Fruit fly (Drosophila melanogaster) whole organism, embryonic: ENCODE data around the gene PGAP1.

Experiments
- Bdp1 ChIP-seq: fragments of 200-800 bp; sonication (Bioruptor generic); optimal IDR thresholded peaks from 3 replicates; lab custom pipeline; 2016; ENCODE audit warnings: missing biosample characterization, missing genetic modification characterization
- Blimp-1 ChIP-seq: fragments of 200-800 bp; sonication (Bioruptor generic); optimal IDR thresholded peaks from 3 replicates; lab custom pipeline; 2018; ENCODE audit warnings: missing biosample characterization, missing genetic modification characterization, mild to moderate bottlenecking, moderate library complexity, missing genetic modification reagents
- CG10654 ChIP-seq: fragments of 200-800 bp; sonication (Bioruptor generic); optimal IDR thresholded peaks from 2 replicates; lab custom pipeline; 2016; ENCODE audit warnings: missing biosample characterization, missing genetic modification characterization
- CG12659 ChIP-seq: fragments of 200-800 bp; sonication (Bioruptor generic); optimal IDR thresholded peaks from 3 replicates; lab custom pipeline; 2017; ENCODE audit warnings: mild to moderate bottlenecking, missing biosample characterization, missing genetic modification reagents, missing genetic modification characterization
- CG13624 ChIP-seq: fragments of 200-800 bp; sonication (Bioruptor generic); optimal IDR thresholded peaks from 2 replicates; lab custom pipeline; 2016; ENCODE audit warnings: missing biosample characterization, missing genetic modification characterization
- CG14441 ChIP-seq: fragments of 200-800 bp; sonication (Bioruptor generic); IDR thresholded peaks from 2 replicates; pipeline ENCODE4 v1.3.6; 2022; ENCODE audit warnings: missing biosample characterization, missing genetic modification characterization
- CG17568 ChIP-seq: fragments of 200-800 bp; sonication (Bioruptor generic); optimal IDR thresholded peaks from 2 replicates; lab custom pipeline; 2018; ENCODE audit warnings: missing biosample characterization, mild to moderate bottlenecking, missing genetic modification characterization, moderate library complexity
- CG31224 ChIP-seq: fragments of 200-800 bp; sonication (Bioruptor generic); IDR thresholded peaks from 2 replicates; pipeline ENCODE4 v1.3.6; 2022; ENCODE audit warnings: missing biosample characterization, missing genetic modification characterization
- CG3163 ChIP-seq: fragments of 200-800 bp; sonication (Bioruptor generic); optimal IDR thresholded peaks from 3 replicates; lab custom pipeline; 2016; ENCODE audit warnings: missing biosample characterization, missing genetic modification characterization
- CG3281 ChIP-seq: fragments of 200-800 bp; sonication (Bioruptor generic); optimal IDR thresholded peaks from 3 replicates; lab custom pipeline; 2017; ENCODE audit warnings: missing biosample characterization, mild to moderate bottlenecking, missing genetic modification characterization
- CG4707 ChIP-seq: fragments of 200-800 bp; sonication (Bioruptor generic); optimal IDR thresholded peaks from 2 replicates; lab custom pipeline; 2018; ENCODE audit warnings: missing biosample characterization, mild to moderate bottlenecking, missing genetic modification characterization, moderate library complexity
- CG5245 ChIP-seq: fragments of 200-800 bp; sonication (Bioruptor generic); optimal IDR thresholded peaks from 3 replicates; lab custom pipeline; 2016; ENCODE audit warnings: missing biosample characterization, missing genetic modification characterization
- CG6683 ChIP-seq: fragments of 200-800 bp; sonication (Bioruptor generic); optimal IDR thresholded peaks from 2 replicates; lab custom pipeline; 2017; ENCODE audit warnings: missing biosample characterization, mild to moderate bottlenecking, missing genetic modification characterization, missing genetic modification reagents
- CG7271 ChIP-seq: fragments of 200-800 bp; sonication (Bioruptor generic); optimal IDR thresholded peaks from 2 replicates; lab custom pipeline; 2018; ENCODE audit warnings: missing biosample characterization, mild to moderate bottlenecking, missing genetic modification characterization, moderate library complexity
- CG7745 ChIP-seq: fragments of 200-800 bp; sonication (Bioruptor generic); optimal IDR thresholded peaks from 2 replicates; lab custom pipeline; 2018; ENCODE audit warnings: missing biosample characterization, mild to moderate bottlenecking, missing genetic modification characterization, moderate library complexity
- CG7839 ChIP-seq: fragments of 200-800 bp; sonication (Bioruptor generic); optimal IDR thresholded peaks from 3 replicates; lab custom pipeline; 2018; ENCODE audit warnings: missing biosample characterization, mild to moderate bottlenecking, missing genetic modification characterization, moderate library complexity
- CG7963 ChIP-seq: fragments of 200-800 bp; sonication (Bioruptor generic); IDR thresholded peaks from 3 replicates; pipeline ENCODE4 v1.3.6; 2022; ENCODE audit warnings: missing biosample characterization, missing genetic modification characterization; ENCODE audit not compliant: partially characterized antibody
- CG8478 ChIP-seq: fragments of >200 bp; optimal IDR thresholded peaks from 2 replicates; lab custom pipeline; 2018
- CG9215 ChIP-seq: fragments of 200-800 bp; sonication (Bioruptor generic); IDR thresholded peaks from 2 replicates; pipeline ENCODE4 v1.3.6; 2022; ENCODE audit warnings: missing biosample characterization, missing genetic modification characterization
- D19B ChIP-seq: fragments of 200-800 bp; sonication (Bioruptor generic); optimal IDR thresholded peaks from 2 replicates; lab custom pipeline; 2017; ENCODE audit warnings: missing biosample characterization, mild to moderate bottlenecking, missing genetic modification characterization
- Dad ChIP-seq: fragments of 200-800 bp; sonication (Bioruptor generic); optimal IDR thresholded peaks from 3 replicates; lab custom pipeline; 2016; ENCODE audit warnings: missing biosample characterization, missing genetic modification characterization
- Dip3 ChIP-seq: fragments of 200-800 bp; sonication (Bioruptor generic); optimal IDR thresholded peaks from 3 replicates; lab custom pipeline; 2016; ENCODE audit warnings: missing biosample characterization, missing genetic modification characterization
- Dll ChIP-seq: fragments of 200-800 bp; sonication (Bioruptor generic); IDR thresholded peaks from 4 replicates; pipeline ENCODE4 v1.3.6; 2022; ENCODE audit warnings: missing biosample characterization, missing genetic modification characterization; ENCODE audit not compliant: partially characterized antibody
- Dref ChIP-seq: fragments of 200-800 bp; sonication (Bioruptor generic); IDR thresholded peaks from 2 replicates; pipeline ENCODE4 v1.3.6; 2022; ENCODE audit warnings: missing biosample characterization, missing genetic modification characterization
- ERR ChIP-seq: fragments of 200-800 bp; sonication (Bioruptor generic); optimal IDR thresholded peaks from 2 replicates; lab custom pipeline; 2016; ENCODE audit warnings: missing biosample characterization, missing genetic modification characterization
- Fer2 ChIP-seq: fragments of 200-800 bp; sonication (Bioruptor generic); optimal IDR thresholded peaks from 2 replicates; lab custom pipeline; 2018; ENCODE audit warnings: missing biosample characterization, mild to moderate bottlenecking, missing genetic modification characterization, moderate library complexity
- Hey ChIP-seq: fragments of 200-800 bp; sonication (Bioruptor generic); optimal IDR thresholded peaks from 3 replicates; lab custom pipeline; 2018; ENCODE audit warnings: missing biosample characterization, mild to moderate bottlenecking, missing genetic modification characterization
- Lhr ChIP-seq: fragments of 200-800 bp; sonication (Bioruptor generic); optimal IDR thresholded peaks from 3 replicates; lab custom pipeline; 2017; ENCODE audit warnings: mild to moderate bottlenecking, missing biosample characterization, missing genetic modification reagents, missing genetic modification characterization
- Lpt ChIP-seq: fragments of >200 bp; optimal IDR thresholded peaks from 2 replicates; lab custom pipeline; 2018; ENCODE audit warnings: missing biosample characterization, missing genetic modification characterization
- Mes4 ChIP-seq: fragments of 200-800 bp; sonication (Bioruptor generic); optimal IDR thresholded peaks from 2 replicates; lab custom pipeline; 2016; ENCODE audit warnings: missing biosample characterization, missing genetic modification characterization
- NfI ChIP-seq: fragments of 200-800 bp; sonication (Bioruptor generic); optimal IDR thresholded peaks from 3 replicates; lab custom pipeline; 2018; ENCODE audit warnings: missing biosample characterization, mild to moderate bottlenecking, missing genetic modification characterization, moderate library complexity
- Opbp ChIP-seq: fragments of 200-800 bp; sonication (Bioruptor generic); IDR thresholded peaks from 3 replicates; pipeline ENCODE4 v1.3.6; 2022; ENCODE audit warnings: missing biosample characterization, missing genetic modification characterization; ENCODE audit not compliant: partially characterized antibody
- Six4 ChIP-seq: fragments of 200-800 bp; sonication (Bioruptor generic); optimal IDR thresholded peaks from 2 replicates; lab custom pipeline; 2016; ENCODE audit warnings: missing biosample characterization, missing genetic modification characterization
- abd-A ChIP-seq: fragments of 200-800 bp; sonication (Bioruptor generic); optimal IDR thresholded peaks from 3 replicates; lab custom pipeline; 2019; ENCODE audit warnings: missing biosample characterization, mild to moderate bottlenecking, missing genetic modification characterization, moderate library complexity
- al ChIP-seq: fragments of 200-800 bp; sonication (Bioruptor generic); IDR thresholded peaks from 2 replicates; pipeline ENCODE4 v1.3.6; 2022; ENCODE audit warnings: missing biosample characterization, missing genetic modification characterization
- bowl ChIP-seq: fragments of 200-800 bp; sonication (Bioruptor generic); IDR thresholded peaks from 2 replicates; pipeline ENCODE4 v1.3.6; 2022; ENCODE audit warnings: missing biosample characterization, missing genetic modification characterization
- crol ChIP-seq: fragments of 200-800 bp; sonication (Bioruptor generic); IDR thresholded peaks from 2 replicates; pipeline ENCODE4 v1.3.6; 2022; ENCODE audit warnings: missing biosample characterization, missing genetic modification characterization
- dan ChIP-seq: fragments of 200-800 bp; sonication (Bioruptor generic); IDR thresholded peaks from 2 replicates; pipeline ENCODE4 v1.3.6; 2022; ENCODE audit warnings: missing biosample characterization, missing genetic modification characterization
- disco-r ChIP-seq: fragments of 200-800 bp; sonication (Bioruptor generic); optimal IDR thresholded peaks from 2 replicates; lab custom pipeline; 2016; ENCODE audit warnings: missing biosample characterization, missing genetic modification characterization
- en ChIP-seq: fragments of 200-800 bp; sonication (Bioruptor generic); optimal IDR thresholded peaks from 2 replicates; lab custom pipeline; 2016; ENCODE audit warnings: missing biosample characterization, missing genetic modification characterization
- grau ChIP-seq: fragments of 200-800 bp; optimal IDR thresholded peaks from 3 replicates; lab custom pipeline; 2019; ENCODE audit warnings: missing biosample characterization, mild to moderate bottlenecking, missing genetic modification characterization, moderate library complexity
- odd ChIP-seq: fragments of 200-800 bp; sonication (Bioruptor generic); optimal IDR thresholded peaks from 2 replicates; lab custom pipeline; 2017; ENCODE audit warnings: missing biosample characterization, mild to moderate bottlenecking, missing genetic modification characterization
- pb ChIP-seq: fragments of 200-800 bp; sonication (Bioruptor generic); optimal IDR thresholded peaks from 3 replicates; lab custom pipeline; 2016; ENCODE audit warnings: missing biosample characterization, missing genetic modification characterization
- pita ChIP-seq: fragments of 200-800 bp; sonication (Bioruptor generic); optimal IDR thresholded peaks from 2 replicates; lab custom pipeline; 2017; ENCODE audit warnings: missing biosample characterization, mild to moderate bottlenecking, missing genetic modification characterization
- psq ChIP-seq: fragments of 200-800 bp; sonication (Bioruptor generic); optimal IDR thresholded peaks from 2 replicates; lab custom pipeline; 2017; ENCODE audit warnings: missing biosample characterization, missing genetic modification characterization
- repo ChIP-seq: fragments of 200-800 bp; sonication (Bioruptor generic); optimal IDR thresholded peaks from 2 replicates; lab custom pipeline; 2016; ENCODE audit warnings: missing biosample characterization, missing genetic modification characterization
- schlank ChIP-seq: fragments of 200-800 bp; sonication (Bioruptor generic); optimal IDR thresholded peaks from 2 replicates; lab custom pipeline; 2018; ENCODE audit warnings: missing biosample characterization, mild to moderate bottlenecking, missing genetic modification characterization
- sd ChIP-seq: fragments of 200-800 bp; sonication (Bioruptor generic); optimal IDR thresholded peaks from 3 replicates; lab custom pipeline; 2018; ENCODE audit warnings: missing biosample characterization, mild to moderate bottlenecking, missing genetic modification characterization, moderate library complexity
- slbo ChIP-seq: fragments of 200-800 bp; sonication (Bioruptor generic); IDR thresholded peaks from 2 replicates; pipeline ENCODE4 v1.3.6; 2022; ENCODE audit warnings: missing biosample characterization, missing genetic modification characterization
- tna ChIP-seq: fragments of 200-800 bp; sonication (Bioruptor generic); IDR thresholded peaks from 2 replicates; pipeline ENCODE4 v1.3.6; 2022; ENCODE audit warnings: missing biosample characterization, missing genetic modification characterization; ENCODE audit not compliant: partially characterized antibody
- usp ChIP-seq: fragments of >200 bp; optimal IDR thresholded peaks from 2 replicates; lab custom pipeline; 2017; ENCODE audit warnings: missing biosample characterization, missing genetic modification characterization

PGAP1 gene

dm6 chrX:5718476-5719012 is 29.3 kb upstream of the PGAP1 start (continued):
- TF ChIP-seq sd (tag; lab: Kevin White, UChicago), result peak; percentile 86
- peak; percentile 65 for TF ChIP-seq NfI (GFP tag; lab: Kevin White, UChicago)
- TF ChIP-seq crol (GFP tag; lab: Robert Waterston, UW), result 0 out of 2 replicates have a peak, but pooled peaks have one; percentile 13
- no peak for TF ChIP-seq Six4 (GFP tag; lab: Kevin White, UChicago)
- no peak for TF ChIP-seq Dll (GFP tag; lab: Robert Waterston, UW)
- TF ChIP-seq disco-r (GFP tag; lab: Kevin White, UChicago), result no peak
- no peak for TF ChIP-seq Hey (tag; lab: Kevin White, UChicago)
- TF ChIP-seq Lpt (GFP tag; lab: Kevin White, UChicago), result no peak
- TF ChIP-seq CG7745 (tag; lab: Kevin White, UChicago), result no peak
- TF ChIP-seq CG3163 (GFP tag; lab: Kevin White, UChicago), result no peak
- TF ChIP-seq usp (GFP tag; lab: Kevin White, UChicago), result no peak
- TF ChIP-seq Dref, result peak; percentile 26; the same call in 1 of the 2 replicates
- no peak for TF ChIP-seq CG13624
- peak; percentile 79 for TF ChIP-seq CG7839 (tag; lab: Kevin White, UChicago)
- TF ChIP-seq CG3281, result peak; percentile 81
- TF ChIP-seq CG12659 (GFP tag; lab: Kevin White, UChicago), result peak; percentile 61
- no peak for TF ChIP-seq dan
- TF ChIP-seq schlank (tag; lab: Kevin White, UChicago), result peak; percentile 30
- no peak for TF ChIP-seq pb
- TF ChIP-seq CG6683 (GFP tag; lab: Kevin White, UChicago), result peak; percentile 44
- TF ChIP-seq slbo (GFP tag; lab: Robert Waterston, UW), result peak; percentile 88
- peak; percentile 64 for TF ChIP-seq CG31224
- no peak for TF ChIP-seq repo (GFP tag; lab: Kevin White, UChicago)
- TF ChIP-seq Dip3 (GFP tag; lab: Kevin White, UChicago), result peak; percentile 14
- TF ChIP-seq D19B (GFP tag; lab: Kevin White, UChicago), result peak; percentile 50
- TF ChIP-seq pita (GFP tag; lab: Kevin White, UChicago), result no peak
- peak; percentile 58 for TF ChIP-seq Fer2 (tag; lab: Kevin White, UChicago)
- no peak for TF ChIP-seq Lhr (GFP tag; lab: Kevin White, UChicago)
- no peak for TF ChIP-seq Opbp (GFP tag; lab: Robert Waterston, UW)
- TF ChIP-seq en (GFP tag; lab: Kevin White, UChicago), result no peak
- peak; percentile 52 for TF ChIP-seq CG17568 (GFP tag; lab: Kevin White, UChicago)
- TF ChIP-seq Blimp-1 (GFP tag; lab: Kevin White, UChicago), result peak; percentile 7
- peak; percentile 11 for TF ChIP-seq odd (GFP tag; lab: Kevin White, UChicago)
- no peak for TF ChIP-seq tna (GFP tag; lab: Robert Waterston, UW)
- peak; percentile 64; the same call in 1 of the 2 replicates for TF ChIP-seq CG9215 (GFP tag; lab: Robert Waterston, UW)
- TF ChIP-seq CG5245 (GFP tag; lab: Kevin White, UChicago), result peak; percentile 8
- TF ChIP-seq bowl, result peak; percentile 49; the same call in 1 of the 2 replicates
- peak; percentile 56; the same call in 1 of the 2 replicates for TF ChIP-seq CG14441
- no peak for TF ChIP-seq CG10654 (GFP tag; lab: Kevin White, UChicago)
- TF ChIP-seq al (GFP tag; lab: Robert Waterston, UW), result peak; percentile 72
- TF ChIP-seq Mes4 (GFP tag; lab: Kevin White, UChicago), result no peak
- no peak for TF ChIP-seq CG8478
- no peak for TF ChIP-seq ERR
- TF ChIP-seq psq (GFP tag; lab: Kevin White, UChicago), result no peak
- no peak for TF ChIP-seq CG7963
- TF ChIP-seq CG7271 (tag; lab: Kevin White, UChicago), result no peak
- TF ChIP-seq Bdp1 (GFP tag; lab: Kevin White, UChicago), result no peak
- no peak for TF ChIP-seq abd-A (tag; lab: Kevin White, UChicago)
- no peak for TF ChIP-seq CG4707
- TF ChIP-seq Dad (GFP tag; lab: Kevin White, UChicago), result no peak
- peak; percentile 91 for TF ChIP-seq grau (tag; lab: Kevin White, UChicago)
